Worm (Caenorhabditis elegans) whole organism, L3 larva: ENCODE measurements around the gene C14A4.12.

Experiments used
- R02D3.7 ChIP-seq: fragments of 150-350 bp; optimal IDR thresholded peaks from 2 replicates; lab custom pipeline; 2014; ENCODE audit warnings: missing biosample characterization, missing genetic modification characterization
- ZK546.5 ChIP-seq: sonication (generic microtip); optimal IDR thresholded peaks from 2 replicates; lab custom pipeline; 2017; ENCODE audit warnings: missing biosample characterization, missing genetic modification characterization
- aly-2 ChIP-seq: fragments of 150-350 bp; optimal IDR thresholded peaks from 2 replicates; lab custom pipeline; 2014; ENCODE audit warnings: missing biosample characterization, missing genetic modification characterization
- ama-1 ChIP-seq: fragments of 150-350 bp; optimal IDR thresholded peaks from 2 replicates; lab custom pipeline; 2018
- ceh-16 ChIP-seq: sonication (generic microtip); optimal IDR thresholded peaks from 2 replicates; lab custom pipeline; 2017; ENCODE audit warnings: missing biosample characterization, missing genetic modification characterization
- ceh-28 ChIP-seq: fragments of 150-350 bp; optimal IDR thresholded peaks from 2 replicates; lab custom pipeline; 2014; ENCODE audit warnings: missing biosample characterization, missing genetic modification reagents, missing genetic modification characterization
- ceh-9 ChIP-seq: sonication (generic microtip); optimal IDR thresholded peaks from 2 replicates; lab custom pipeline; 2018; ENCODE audit warnings: missing biosample characterization, missing genetic modification characterization
- daf-12 ChIP-seq: fragments of 150-350 bp; optimal IDR thresholded peaks from 2 replicates; lab custom pipeline; 2014; ENCODE audit warnings: missing biosample characterization, missing genetic modification reagents, missing genetic modification characterization
- egl-27 ChIP-seq: sonication (generic microtip); optimal IDR thresholded peaks from 4 replicates; lab custom pipeline; 2017; ENCODE audit warnings: missing biosample characterization, missing genetic modification reagents, missing genetic modification characterization
- elt-2 ChIP-seq: sonication (generic microtip); optimal IDR thresholded peaks from 2 replicates; lab custom pipeline; 2016; ENCODE audit warnings: missing genetic modification reagents, mild to moderate bottlenecking, missing genetic modification characterization, missing compliant biosample characterization
- elt-3 ChIP-seq, 3 experiments: fragments of 150-350 bp in 1 of 3; sonication (generic microtip) in 2 of 3; optimal IDR thresholded peaks; 2 replicates in 2 of 3; 4 replicates in 1 of 3; lab custom pipeline; 2014 to 2017; ENCODE audit warnings: missing biosample characterization in 3 of 3, missing genetic modification characterization in 3 of 3
- fkh-10 ChIP-seq: sonication (generic microtip); optimal IDR thresholded peaks from 2 replicates; lab custom pipeline; 2017; ENCODE audit warnings: missing biosample characterization, missing genetic modification reagents, missing genetic modification characterization
- fkh-2 ChIP-seq: fragments of 150-350 bp; optimal IDR thresholded peaks from 2 replicates; lab custom pipeline; 2014; ENCODE audit warnings: missing biosample characterization, missing genetic modification reagents, missing genetic modification characterization
- fos-1 ChIP-seq: fragments of 150-350 bp; optimal IDR thresholded peaks from 2 replicates; lab custom pipeline; 2014; ENCODE audit warnings: missing biosample characterization, missing genetic modification characterization
- hmg-11 ChIP-seq: sonication (generic microtip); optimal IDR thresholded peaks from 2 replicates; lab custom pipeline; 2016; ENCODE audit warnings: missing genetic modification characterization, missing compliant biosample characterization
- lin-15B ChIP-seq: fragments of 150-350 bp; optimal IDR thresholded peaks from 2 replicates; lab custom pipeline; 2014; ENCODE audit warnings: missing biosample characterization, missing genetic modification characterization
- lin-39 ChIP-seq: fragments of 150-350 bp; optimal IDR thresholded peaks from 2 replicates; lab custom pipeline; 2018; ENCODE audit warnings: missing biosample characterization, missing genetic modification reagents, missing genetic modification characterization
- lsy-12 ChIP-seq: sonication (generic microtip); optimal IDR thresholded peaks from 2 replicates; lab custom pipeline; 2016; ENCODE audit warnings: mild to moderate bottlenecking, missing genetic modification characterization, missing compliant biosample characterization
- mdl-1 ChIP-seq: fragments of 150-350 bp; optimal IDR thresholded peaks from 2 replicates; lab custom pipeline; 2014; ENCODE audit warnings: missing biosample characterization, missing genetic modification characterization
- nfya-1 ChIP-seq: sonication (generic microtip); optimal IDR thresholded peaks from 2 replicates; lab custom pipeline; 2017; ENCODE audit warnings: missing genetic modification characterization, mild to moderate bottlenecking, missing compliant biosample characterization, antibody characterized with exemption, moderate library complexity; ENCODE audit not compliant: insufficient read depth
- nhr-11 ChIP-seq: fragments of 150-350 bp; optimal IDR thresholded peaks from 2 replicates; lab custom pipeline; 2014; ENCODE audit warnings: missing biosample characterization, missing genetic modification characterization
- nhr-12 ChIP-seq: fragments of 150-350 bp; optimal IDR thresholded peaks from 2 replicates; lab custom pipeline; 2014; ENCODE audit warnings: missing biosample characterization, missing genetic modification characterization
- nhr-23 ChIP-seq: fragments of 150-350 bp; optimal IDR thresholded peaks from 2 replicates; lab custom pipeline; 2014; ENCODE audit warnings: missing biosample characterization, missing genetic modification reagents, missing genetic modification characterization
- nhr-237 ChIP-seq: fragments of 150-350 bp; optimal IDR thresholded peaks from 2 replicates; lab custom pipeline; 2014; ENCODE audit warnings: missing biosample characterization, missing genetic modification characterization
- nhr-28 ChIP-seq: fragments of 150-350 bp; optimal IDR thresholded peaks from 2 replicates; lab custom pipeline; 2014; ENCODE audit warnings: missing biosample characterization, missing genetic modification characterization
- nhr-67 ChIP-seq: fragments of 150-350 bp; optimal IDR thresholded peaks from 2 replicates; lab custom pipeline; 2014; ENCODE audit warnings: missing biosample characterization, missing genetic modification characterization
- nhr-77 ChIP-seq: fragments of 150-350 bp; optimal IDR thresholded peaks from 2 replicates; lab custom pipeline; 2014; ENCODE audit warnings: missing biosample characterization, missing genetic modification characterization
- sea-2 ChIP-seq: fragments of 150-350 bp; sonication (generic microtip); optimal IDR thresholded peaks from 4 replicates; lab custom pipeline; 2014; ENCODE audit warnings: missing biosample characterization, missing genetic modification reagents, missing genetic modification characterization
- skn-1 ChIP-seq: fragments of 150-350 bp; optimal IDR thresholded peaks from 2 replicates; lab custom pipeline; 2014; ENCODE audit warnings: missing biosample characterization, missing genetic modification characterization
- tbx-2 ChIP-seq: sonication (generic microtip); optimal IDR thresholded peaks from 2 replicates; lab custom pipeline; 2016; ENCODE audit warnings: mild to moderate bottlenecking, missing genetic modification characterization, missing compliant biosample characterization
- unc-39 ChIP-seq: sonication (generic microtip); optimal IDR thresholded peaks from 4 replicates; lab custom pipeline; 2017; ENCODE audit warnings: missing biosample characterization, missing genetic modification characterization
- zag-1 ChIP-seq: fragments of 150-350 bp; optimal IDR thresholded peaks from 2 replicates; lab custom pipeline; 2014; ENCODE audit warnings: missing biosample characterization, missing genetic modification characterization
- ztf-11 ChIP-seq: fragments of 150-350 bp; optimal IDR thresholded peaks from 2 replicates; lab custom pipeline; 2014; ENCODE audit warnings: missing biosample characterization, missing genetic modification characterization
- ztf-4 ChIP-seq: fragments of 150-350 bp; optimal IDR thresholded peaks from 2 replicates; lab custom pipeline; 2014; ENCODE audit warnings: missing biosample characterization, missing genetic modification characterization

Gene C14A4.12

ce11 chrII:10564578-10564977 is 48.3 kb upstream of the C14A4.12 start, which contains the start of the genes C06A1.6 and C06A1.7:
TSS of gene C06A1.6 (minus strand) at chrII:10564678.
TSS of gene C06A1.7 (plus strand) at chrII:10564891.
- no peak for TF ChIP-seq zag-1 (tag; lab: Kevin White, UChicago)
- no peak for TF ChIP-seq ztf-11 (tag; lab: Kevin White, UChicago)
- no peak for TF ChIP-seq nhr-23 (tag; lab: Kevin White, UChicago)
- TF ChIP-seq mdl-1 (tag; lab: Kevin White, UChicago), result no peak
- no peak for TF ChIP-seq lin-15B (tag; lab: Kevin White, UChicago)
- TF ChIP-seq ceh-28 (tag; lab: Kevin White, UChicago), result no peak
- no peak for TF ChIP-seq sea-2 (GFP tag; lab: Kevin White, UChicago)

- TF ChIP-seq fkh-10 (GFP tag; lab: Kevin White, UChicago) (peak; percentile 9), egl-27 (no peak)
These were observed 46.4 kb upstream of the C14A4.12 start for ce11 chrII:10566458-10566857.

ce11 chrII:10569498-10569897 is 43.3 kb upstream of the C14A4.12 start:
- TF ChIP-seq nhr-11 (tag; lab: Kevin White, UChicago) (peak; percentile 49), nfya-1 (peak; percentile 18), lin-15B (tag; lab: Kevin White, UChicago) (no peak)

- TF ChIP-seq lsy-12 (tag; lab: Kevin White, UChicago) (no peak), ama-1 (lab: Kevin White, UChicago) (no peak), ztf-4 (no peak), hmg-11 (tag; lab: Kevin White, UChicago) (no peak), unc-39 (no peak), skn-1 (tag; lab: Kevin White, UChicago) (no peak), elt-3 (tag; optimal IDR thresholded peaks at IDR 0.05; lab: Kevin White, UChicago) (no peak), nfya-1 (no peak), nhr-23 (tag; lab: Kevin White, UChicago) (no peak), fos-1 (no peak), nhr-77 (tag; lab: Kevin White, UChicago) (no peak), aly-2 (tag; lab: Kevin White, UChicago) (no peak), nhr-28 (tag; lab: Kevin White, UChicago) (no peak), fkh-10 (GFP tag; lab: Kevin White, UChicago) (no peak), daf-12 (tag; lab: Kevin White, UChicago) (no peak), ZK546.5 (tag; lab: Kevin White, UChicago) (no peak), sea-2 (GFP tag; lab: Kevin White, UChicago) (no peak), lin-15B (tag; lab: Kevin White, UChicago) (no peak), ceh-16 (tag; lab: Kevin White, UChicago) (no peak)
- TF ChIP-seq, all 47 proteins: peak for 0
These were observed 42.5 kb upstream of the C14A4.12 start, which contains the start of gene txt-13 for ce11 chrII:10570302-10570701. TSS of gene txt-13 (plus strand) at chrII:10570602.

ce11 chrII:10571967-10572366 is 40.9 kb upstream of the C14A4.12 start, which contains the start of gene C06A1.3:
TSS of gene C06A1.3 (plus strand) at chrII:10572267.
- TF ChIP-seq sea-2 (GFP tag; lab: Kevin White, UChicago) (no peak), lin-15B (tag; lab: Kevin White, UChicago) (no peak), lin-39 (tag; lab: Kevin White, UChicago) (no peak), nhr-28 (tag; lab: Kevin White, UChicago) (no peak), ceh-9 (tag; lab: Kevin White, UChicago) (no peak), R02D3.7 (tag; lab: Kevin White, UChicago) (no peak), ztf-4 (no peak), elt-2 (tag; lab: Kevin White, UChicago) (no peak), fkh-2 (no peak), tbx-2 (no peak), nhr-237 (tag; lab: Kevin White, UChicago) (no peak), nhr-12 (tag; lab: Kevin White, UChicago) (no peak)

- no peak for TF ChIP-seq nhr-67 (tag; lab: Kevin White, UChicago)
- TF ChIP-seq lin-15B (tag; lab: Kevin White, UChicago), result no peak
- no peak for TF ChIP-seq nhr-237 (tag; lab: Kevin White, UChicago)
These were observed 38.7 kb upstream of the C14A4.12 start for ce11 chrII:10574177-10574576.
